Worm (Caenorhabditis elegans) whole organism, midembryonic: ENCODE measurements around the gene zip-9.

Experiments used
- T22C8.4 ChIP-seq: fragments of 200-800 bp; sonication (Bioruptor generic); IDR thresholded peaks from 2 replicates; pipeline ENCODE4 v1.3.6; 2022; ENCODE audit warnings: missing genetic modification characterization, missing compliant biosample characterization
- cog-1 ChIP-seq: sonication (generic microtip); optimal IDR thresholded peaks from 2 replicates; lab custom pipeline; 2016; ENCODE audit warnings: missing genetic modification characterization, missing compliant biosample characterization
- flt-1 ChIP-seq: fragments of 200-800 bp; sonication (Bioruptor generic); IDR thresholded peaks from 2 replicates; pipeline ENCODE4 v1.3.6; 2022; ENCODE audit warnings: missing genetic modification characterization, missing compliant biosample characterization
- klf-2 ChIP-seq: fragments of 200-800 bp; sonication (Bioruptor generic); conservative IDR thresholded peaks from 2 replicates; pipeline ENCODE4 v1.3.6; 2022; ENCODE audit warnings: missing genetic modification reagents, missing genetic modification characterization, missing compliant biosample characterization
- med-1 ChIP-seq: sonication (generic microtip); optimal IDR thresholded peaks from 2 replicates; lab custom pipeline; 2017; ENCODE audit warnings: missing genetic modification characterization, mild to moderate bottlenecking, missing compliant biosample characterization, antibody characterized with exemption, missing genetic modification reagents; ENCODE audit not compliant: insufficient read depth
- ref-1 ChIP-seq: fragments of 200-800 bp; sonication (Bioruptor generic); conservative IDR thresholded peaks from 2 replicates; pipeline ENCODE4 v1.3.6; 2022; ENCODE audit warnings: missing genetic modification reagents, missing genetic modification characterization, missing compliant biosample characterization
- tab-1 ChIP-seq: fragments of 200-800 bp; sonication (Bioruptor generic); IDR thresholded peaks from 2 replicates; pipeline ENCODE4 v1.3.6; 2022; ENCODE audit warnings: missing genetic modification characterization, missing compliant biosample characterization
- ztf-23 ChIP-seq: fragments of 200-800 bp; sonication (Bioruptor generic); IDR thresholded peaks from 2 replicates; pipeline ENCODE4 v1.3.6; 2022; ENCODE audit warnings: missing genetic modification reagents, missing genetic modification characterization, missing compliant biosample characterization
- ztf-29 ChIP-seq: fragments of 200-800 bp; sonication (Bioruptor generic); IDR thresholded peaks from 2 replicates; pipeline ENCODE4 v1.3.6; 2022; ENCODE audit warnings: missing genetic modification reagents, missing genetic modification characterization, missing compliant biosample characterization

Gene zip-9

DNA sequence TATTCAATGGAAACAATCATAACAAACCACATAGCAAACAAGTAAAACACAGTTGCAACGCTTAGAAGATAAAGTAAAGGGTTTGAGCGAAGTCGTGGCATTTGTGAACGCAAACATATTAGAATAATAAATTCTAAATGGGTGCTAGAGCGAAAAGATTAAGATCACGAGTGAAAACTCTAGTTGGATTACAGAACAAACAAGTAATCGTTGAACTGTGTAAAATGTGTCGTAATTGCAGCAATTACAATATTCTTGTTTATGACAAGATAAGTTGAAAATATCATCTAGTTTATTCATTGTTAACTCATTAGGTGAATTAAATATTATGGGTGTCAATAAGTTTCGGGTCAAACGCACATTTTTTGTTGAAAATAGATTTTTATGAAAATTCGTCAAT is 39.6 kb upstream of the zip-9 start, which contains the start of gene F32D8.8:
F32D8.8 (minus strand) TSS at position 101 of the 400 bp plus-strand sequence.
- TF ChIP-seq flt-1 = no peak
- no peak for TF ChIP-seq tab-1 (GFP tag; lab: Robert Waterston, UW)
- TF ChIP-seq ztf-29 = no peak
- TF ChIP-seq med-1 (GFP tag; lab: Kevin White, UChicago) = no peak
- TF ChIP-seq ztf-23 (GFP tag; lab: Robert Waterston, UW) = no peak
- TF ChIP-seq cog-1 = no peak
- TF ChIP-seq klf-2 (GFP tag; lab: Robert Waterston, UW) = no peak
- TF ChIP-seq ref-1 (GFP tag; lab: Robert Waterston, UW) = no peak
- no peak for TF ChIP-seq T22C8.4 (GFP tag; lab: Robert Waterston, UW)

DNA sequence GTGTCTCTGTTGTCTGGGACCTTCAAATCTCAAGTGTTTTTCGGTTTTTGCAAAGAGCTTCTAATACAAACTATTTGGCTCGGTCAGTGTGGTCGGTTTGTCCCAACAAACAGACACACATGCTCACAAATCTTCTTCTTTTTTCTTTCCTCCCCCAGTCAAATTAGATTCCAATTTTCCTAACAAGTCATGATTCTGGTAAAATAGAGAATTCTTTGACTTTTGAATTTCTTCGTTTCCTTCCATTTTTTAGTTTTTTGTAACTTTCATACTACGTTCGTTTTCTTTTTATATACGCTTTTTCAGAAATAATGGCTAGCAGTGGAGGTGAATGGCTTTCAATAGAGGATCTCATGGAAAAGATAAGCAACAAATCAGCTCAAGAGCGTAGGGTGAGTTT is 38.5 kb upstream of the zip-9 start, which contains the start of gene F32D8.15:
F32D8.15 (plus strand) TSS at position 301 of the 400 bp plus-strand sequence.
- no peak for TF ChIP-seq T22C8.4 (GFP tag; lab: Robert Waterston, UW)
- TF ChIP-seq tab-1 (GFP tag; lab: Robert Waterston, UW) = no peak
- no peak for TF ChIP-seq ztf-23 (GFP tag; lab: Robert Waterston, UW)

DNA sequence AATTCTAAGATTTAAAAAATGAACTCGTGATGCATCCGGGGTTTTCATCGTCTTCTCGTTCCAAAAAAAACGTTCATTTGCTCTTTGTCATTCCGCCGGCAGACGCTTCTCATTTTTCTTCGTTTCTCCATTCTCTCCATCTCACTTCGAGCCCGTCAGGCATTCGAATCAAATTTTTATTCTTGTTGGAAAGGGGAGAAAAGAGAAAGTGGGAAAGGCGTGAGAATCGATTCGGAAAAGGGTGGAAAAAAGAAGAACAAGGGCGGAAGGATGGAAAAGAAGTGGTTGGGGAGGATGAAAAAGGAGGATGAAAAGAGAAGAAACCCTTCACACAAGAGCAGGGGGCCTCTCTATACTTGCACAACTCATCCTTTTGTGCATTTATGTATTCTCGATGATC is 37.5 kb upstream of the zip-9 start:
- no peak for TF ChIP-seq ztf-29
- TF ChIP-seq T22C8.4 (GFP tag; lab: Robert Waterston, UW) = no peak
- no peak for TF ChIP-seq flt-1
- no peak for TF ChIP-seq klf-2 (GFP tag; lab: Robert Waterston, UW)
- TF ChIP-seq ztf-23 (GFP tag; lab: Robert Waterston, UW) = no peak
- TF ChIP-seq ref-1 (GFP tag; lab: Robert Waterston, UW) = no peak
- no peak for TF ChIP-seq med-1 (GFP tag; lab: Kevin White, UChicago)
- no peak for TF ChIP-seq cog-1
- TF ChIP-seq tab-1 (GFP tag; lab: Robert Waterston, UW) = no peak

ce11 chrV:10909071-10909470 is 33.2 kb upstream of the zip-9 start, which contains the start of gene zzz-1:
TSS of gene zzz-1 (minus strand) at chrV:10909171.
- TF ChIP-seq tab-1 (GFP tag; lab: Robert Waterston, UW) = no peak

DNA sequence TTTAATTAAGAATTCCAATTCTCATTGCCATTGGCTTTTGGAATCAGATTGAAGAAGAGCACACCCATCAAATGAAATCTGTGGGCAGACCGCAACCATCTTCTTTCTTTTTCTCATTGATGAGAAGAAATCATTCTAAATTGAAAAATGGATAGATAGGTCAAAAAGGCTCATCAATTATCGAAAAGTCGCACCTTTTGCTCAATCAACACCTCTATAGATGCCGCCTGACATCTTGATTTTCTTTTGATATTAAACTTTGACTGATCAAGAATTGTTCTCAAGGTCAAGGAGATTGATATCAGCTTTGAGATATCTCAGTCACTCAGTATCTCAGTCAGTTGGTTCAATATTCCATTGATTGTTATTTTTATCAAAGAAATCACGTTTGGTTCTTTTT is 32.3 kb upstream of the zip-9 start:
- TF ChIP-seq tab-1 (GFP tag; lab: Robert Waterston, UW) (no peak), T22C8.4 (GFP tag; lab: Robert Waterston, UW) (no peak), med-1 (GFP tag; lab: Kevin White, UChicago) (no peak), ref-1 (GFP tag; lab: Robert Waterston, UW) (no peak), cog-1 (no peak), ztf-23 (GFP tag; lab: Robert Waterston, UW) (no peak), flt-1 (no peak), klf-2 (GFP tag; lab: Robert Waterston, UW) (no peak), ztf-29 (no peak)

ce11 chrV:10915922-10916321 is 26.3 kb upstream of the zip-9 start:
- no peak for TF ChIP-seq cog-1
- TF ChIP-seq flt-1 = no peak
- no peak for TF ChIP-seq ztf-29
- TF ChIP-seq med-1 (GFP tag; lab: Kevin White, UChicago) = no peak
- no peak for TF ChIP-seq ref-1 (GFP tag; lab: Robert Waterston, UW)
- TF ChIP-seq T22C8.4 (GFP tag; lab: Robert Waterston, UW) = no peak
- no peak for TF ChIP-seq tab-1 (GFP tag; lab: Robert Waterston, UW)
- no peak for TF ChIP-seq ztf-23 (GFP tag; lab: Robert Waterston, UW)
- no peak for TF ChIP-seq klf-2 (GFP tag; lab: Robert Waterston, UW)

DNA sequence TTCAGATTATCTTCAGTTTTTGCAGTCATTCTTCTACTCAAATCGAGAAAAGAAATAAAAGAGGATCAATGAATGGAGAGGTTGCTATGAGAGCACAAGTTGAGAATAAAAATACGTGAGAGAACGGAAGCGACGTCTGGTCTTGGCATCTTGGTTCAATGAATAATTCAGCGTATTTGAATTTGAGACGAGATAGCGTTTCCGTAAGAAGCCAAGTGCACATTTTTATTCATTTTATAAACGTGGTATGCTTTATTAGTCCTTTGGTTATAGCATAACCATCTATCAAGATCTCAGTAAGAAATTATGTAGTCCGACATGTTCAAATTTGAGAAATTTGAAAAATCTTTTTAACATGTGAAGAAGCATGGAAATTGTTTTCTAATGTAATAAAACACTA is 23.9 kb upstream of the zip-9 start, which contains the start of gene F58B4.2:
F58B4.2 (minus strand) TSS at position 101 of the 400 bp plus-strand sequence.
- TF ChIP-seq med-1 (GFP tag; lab: Kevin White, UChicago) (no peak), T22C8.4 (GFP tag; lab: Robert Waterston, UW) (no peak), ref-1 (GFP tag; lab: Robert Waterston, UW) (no peak), ztf-23 (GFP tag; lab: Robert Waterston, UW) (no peak), tab-1 (GFP tag; lab: Robert Waterston, UW) (no peak), klf-2 (GFP tag; lab: Robert Waterston, UW) (no peak), flt-1 (no peak), cog-1 (no peak), ztf-29 (no peak)

- TF ChIP-seq med-1 (GFP tag; lab: Kevin White, UChicago) (no peak), klf-2 (GFP tag; lab: Robert Waterston, UW) (no peak), ztf-23 (GFP tag; lab: Robert Waterston, UW) (no peak), cog-1 (no peak), tab-1 (GFP tag; lab: Robert Waterston, UW) (no peak), ztf-29 (no peak), flt-1 (no peak)
Observed at ce11 chrV:10921747-10922146, 20.5 kb upstream of the zip-9 start, which contains the start of gene nas-31. TSS of gene nas-31 (minus strand) at chrV:10921847.

ce11 chrV:10923229-10923628 is 19.0 kb upstream of the zip-9 start, which contains the start of gene F58B4.7:
TSS of gene F58B4.7 (minus strand) at chrV:10923329.
- TF ChIP-seq ztf-29 = no peak
- no peak for TF ChIP-seq flt-1
- no peak for TF ChIP-seq T22C8.4 (GFP tag; lab: Robert Waterston, UW)
- no peak for TF ChIP-seq ztf-23 (GFP tag; lab: Robert Waterston, UW)
- TF ChIP-seq klf-2 (GFP tag; lab: Robert Waterston, UW) = no peak
- no peak for TF ChIP-seq ref-1 (GFP tag; lab: Robert Waterston, UW)
- no peak for TF ChIP-seq cog-1
- no peak for TF ChIP-seq tab-1 (GFP tag; lab: Robert Waterston, UW)
- TF ChIP-seq med-1 (GFP tag; lab: Kevin White, UChicago) = no peak

DNA sequence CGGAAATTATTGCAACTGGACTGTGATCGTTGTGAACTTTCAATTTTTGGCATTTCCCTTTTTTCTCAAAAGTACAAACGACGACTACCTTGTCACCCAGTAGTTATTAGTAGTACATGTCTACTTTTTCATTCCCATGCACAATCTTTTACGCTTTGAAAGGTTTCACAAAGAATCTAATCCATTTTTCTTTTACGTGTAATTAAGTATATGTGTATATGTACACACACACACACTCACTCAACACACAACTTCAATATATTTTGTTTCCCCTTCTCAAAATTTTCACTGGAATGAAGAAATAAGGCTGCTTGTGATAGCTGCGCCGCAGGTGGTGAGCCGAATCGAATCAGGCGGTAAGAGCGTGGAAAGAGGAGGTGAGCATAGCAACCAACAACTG is 17.5 kb upstream of the zip-9 start, which contains the start of gene F58B4.6:
F58B4.6 (plus strand) TSS at position 301 of the 400 bp plus-strand sequence.
- no peak for TF ChIP-seq cog-1
- no peak for TF ChIP-seq ref-1 (GFP tag; lab: Robert Waterston, UW)
- TF ChIP-seq ztf-23 (GFP tag; lab: Robert Waterston, UW) = no peak
- TF ChIP-seq T22C8.4 (GFP tag; lab: Robert Waterston, UW) = no peak
- TF ChIP-seq ztf-29 = no peak
- TF ChIP-seq flt-1 = no peak
- TF ChIP-seq tab-1 (GFP tag; lab: Robert Waterston, UW) = no peak
- no peak for TF ChIP-seq med-1 (GFP tag; lab: Kevin White, UChicago)
- no peak for TF ChIP-seq klf-2 (GFP tag; lab: Robert Waterston, UW)
